Fruit fly (Drosophila melanogaster) whole organism, embryonic: ENCODE measurements around the gene zyd.

Source experiments
- CG11247 ChIP-seq: fragments of 200-800 bp; sonication (Bioruptor generic); IDR thresholded peaks from 2 replicates; pipeline ENCODE4 v1.3.6; 2022; ENCODE audit warnings: missing biosample characterization, missing genetic modification characterization
- CG18764 ChIP-seq: fragments of 200-800 bp; sonication (Bioruptor generic); optimal IDR thresholded peaks from 3 replicates; lab custom pipeline; 2016; ENCODE audit warnings: missing biosample characterization, missing genetic modification characterization
- Deaf1 ChIP-seq: fragments of 200-800 bp; optimal IDR thresholded peaks from 3 replicates; lab custom pipeline; 2019; ENCODE audit warnings: missing biosample characterization, mild to moderate bottlenecking, missing genetic modification characterization, moderate library complexity
- MESR4 ChIP-seq: fragments of 200-800 bp; sonication (Bioruptor generic); optimal IDR thresholded peaks from 2 replicates; lab custom pipeline; 2018; ENCODE audit warnings: missing biosample characterization, mild to moderate bottlenecking, missing genetic modification characterization, moderate library complexity
- Neu2 ChIP-seq: fragments of 200-800 bp; sonication (Bioruptor generic); optimal IDR thresholded peaks from 3 replicates; lab custom pipeline; 2016; ENCODE audit warnings: missing biosample characterization, missing genetic modification characterization, borderline replicate concordance
- her ChIP-seq: fragments of 200-800 bp; sonication (Bioruptor generic); optimal IDR thresholded peaks from 2 replicates; lab custom pipeline; 2016; ENCODE audit warnings: missing biosample characterization, missing genetic modification characterization
- ro ChIP-seq: fragments of 200-800 bp; sonication (Bioruptor generic); IDR thresholded peaks from 2 replicates; pipeline ENCODE4 v1.3.6; 2022; ENCODE audit warnings: missing biosample characterization, missing genetic modification characterization
- wdn ChIP-seq: fragments of 200-800 bp; sonication (Bioruptor generic); IDR thresholded peaks from 2 replicates; pipeline ENCODE4 v1.3.6; 2022; ENCODE audit warnings: missing biosample characterization, missing genetic modification characterization

- TF ChIP-seq Deaf1 (peak; percentile 2), CG18764 (GFP tag; lab: Kevin White, UChicago) (no peak), CG11247 (GFP tag; lab: Robert Waterston, UW) (no peak), Neu2 (GFP tag; lab: Kevin White, UChicago) (no peak), her (no peak), MESR4 (GFP tag; lab: Kevin White, UChicago) (no peak), ro (GFP tag; lab: Robert Waterston, UW) (no peak), wdn (GFP tag; lab: Robert Waterston, UW) (no peak)
These were observed 17.9 kb upstream of the zyd start, which contains the start of the genes stnA and stnB for dm6 chrX:23004598-23005469.
